Worm (Caenorhabditis elegans) whole organism, L3 larva: ENCODE results near the gene hmt-1.

Experiments used
- egl-27 ChIP-seq: sonication (generic microtip); optimal IDR thresholded peaks from 4 replicates; lab custom pipeline; 2017; ENCODE audit warnings: missing biosample characterization, missing genetic modification reagents, missing genetic modification characterization
- nfya-1 ChIP-seq: sonication (generic microtip); optimal IDR thresholded peaks from 2 replicates; lab custom pipeline; 2017; ENCODE audit warnings: missing genetic modification characterization, mild to moderate bottlenecking, missing compliant biosample characterization, antibody characterized with exemption, moderate library complexity; ENCODE audit not compliant: insufficient read depth
- nhr-43 ChIP-seq: sonication (generic microtip); optimal IDR thresholded peaks from 2 replicates; lab custom pipeline; 2016; ENCODE audit warnings: mild to moderate bottlenecking, missing genetic modification characterization, missing compliant biosample characterization; ENCODE audit not compliant: poor library complexity, severe bottlenecking
- skn-1 ChIP-seq: fragments of 150-350 bp; optimal IDR thresholded peaks from 2 replicates; lab custom pipeline; 2014; ENCODE audit warnings: missing biosample characterization, missing genetic modification characterization
- snpc-4 ChIP-seq: fragments of 150-350 bp; optimal IDR thresholded peaks from 2 replicates; lab custom pipeline; 2014; ENCODE audit warnings: missing biosample characterization, missing genetic modification characterization

DNA sequence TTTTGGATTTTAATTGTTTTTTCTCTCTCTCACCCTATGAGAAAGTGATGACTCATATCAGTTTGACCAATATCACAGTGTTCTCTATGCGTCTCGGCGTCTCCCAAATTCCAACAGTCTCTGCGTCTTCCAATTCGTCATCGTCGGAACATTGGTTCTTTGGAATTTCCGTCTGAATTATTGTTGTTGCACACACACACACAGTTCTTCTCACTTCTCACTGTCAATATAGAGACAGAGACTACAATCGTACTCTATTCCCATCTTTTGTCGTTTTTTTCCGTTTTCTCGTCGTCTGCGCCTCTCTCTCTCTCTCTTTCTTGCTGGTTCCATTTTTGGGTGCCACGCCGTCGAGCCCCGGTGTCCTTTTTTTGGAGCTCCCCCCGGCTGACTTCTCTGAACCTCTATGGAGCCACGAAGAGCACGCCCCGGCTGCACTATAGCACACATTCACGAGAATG lies 49.1 kb downstream of the hmt-1 start:
- no peak for TF ChIP-seq egl-27 (tag; lab: Kevin White, UChicago)
- peak; percentile 29 for TF ChIP-seq nfya-1
- no peak for TF ChIP-seq skn-1 (tag; lab: Kevin White, UChicago)
- no peak for TF ChIP-seq nhr-43 (tag; lab: Kevin White, UChicago)
- TF ChIP-seq snpc-4 (tag; lab: Kevin White, UChicago), result peak; percentile 10
